Worm (Caenorhabditis elegans) whole organism, L1 larva: Measurements from ENCODE around the gene F21E9.2.

Source experiments
- C04F5.9 ChIP-seq: sonication (generic microtip); optimal IDR thresholded peaks from 2 replicates; lab custom pipeline; 2016; ENCODE audit warnings: missing genetic modification characterization, missing compliant biosample characterization
- F16B12.6 ChIP-seq: fragments of 150-350 bp; optimal IDR thresholded peaks from 2 replicates; lab custom pipeline; 2014; ENCODE audit warnings: missing biosample characterization, missing genetic modification characterization
- aha-1 ChIP-seq: fragments of 150-350 bp; optimal IDR thresholded peaks from 2 replicates; lab custom pipeline; 2014; ENCODE audit warnings: missing biosample characterization, missing genetic modification characterization
- aly-2 ChIP-seq: fragments of 150-350 bp; optimal IDR thresholded peaks from 2 replicates; lab custom pipeline; 2014; ENCODE audit warnings: missing biosample characterization, missing genetic modification characterization
- blmp-1 ChIP-seq: fragments of 150-350 bp; optimal IDR thresholded peaks from 2 replicates; lab custom pipeline; 2014; ENCODE audit warnings: missing biosample characterization, missing genetic modification characterization
- ceh-63 ChIP-seq: fragments of 200-800 bp; sonication (Bioruptor generic); optimal IDR thresholded peaks from 2 replicates; lab custom pipeline; 2018; ENCODE audit warnings: mild to moderate bottlenecking, missing genetic modification characterization, missing compliant biosample characterization
- ceh-82 ChIP-seq, 3 experiments: fragments of 150-350 bp in 1 of 3; sonication (generic microtip) in 2 of 3; optimal IDR thresholded peaks; 2 replicates each; lab custom pipeline; 2014 to 2017; ENCODE audit warnings: missing biosample characterization in 3 of 3, missing genetic modification characterization in 3 of 3
- ces-1 ChIP-seq: fragments of 150-350 bp; optimal IDR thresholded peaks from 2 replicates; lab custom pipeline; 2014; ENCODE audit warnings: missing biosample characterization, missing genetic modification reagents, missing genetic modification characterization
- dsc-1 ChIP-seq: sonication (generic microtip); optimal IDR thresholded peaks from 2 replicates; lab custom pipeline; 2016; ENCODE audit warnings: mild to moderate bottlenecking, missing genetic modification characterization, missing compliant biosample characterization
- efl-1 ChIP-seq, 4 experiments: fragments of 150-350 bp; optimal IDR thresholded peaks in 3 of 4; peaks in 1 of 4; 1 replicate in 1 of 4; 2 replicates in 3 of 4; lab custom pipeline; 2014; ENCODE audit warnings: missing biosample characterization in 2 of 4, missing genetic modification characterization in 2 of 4, missing genetic modification reagents in 2 of 4
- efl-3 ChIP-seq: fragments of 200-800 bp; sonication (Bioruptor generic); optimal IDR thresholded peaks from 2 replicates; lab custom pipeline; 2018; ENCODE audit warnings: mild to moderate bottlenecking, missing genetic modification characterization, missing compliant biosample characterization
- egl-27 ChIP-seq, 2 experiments: fragments of 150-350 bp in 1 of 2; sonication (generic microtip); optimal IDR thresholded peaks; 3 replicates each; lab custom pipeline; 2017 to 2018; ENCODE audit warnings: missing biosample characterization in 2 of 2, missing genetic modification characterization in 2 of 2, missing genetic modification reagents in 2 of 2
- elt-2 ChIP-seq: sonication (generic microtip); optimal IDR thresholded peaks from 2 replicates; lab custom pipeline; 2016; ENCODE audit warnings: missing genetic modification characterization, mild to moderate bottlenecking, inconsistent platforms, missing compliant biosample characterization, missing genetic modification reagents
- ets-5 ChIP-seq: fragments of 200-800 bp; sonication (Bioruptor generic); IDR thresholded peaks from 2 replicates; pipeline ENCODE4 v1.3.6; 2022; ENCODE audit warnings: missing genetic modification characterization, missing compliant biosample characterization
- fkh-10 ChIP-seq: sonication (generic microtip); optimal IDR thresholded peaks from 2 replicates; lab custom pipeline; 2017; ENCODE audit warnings: missing biosample characterization, missing genetic modification reagents, missing genetic modification characterization
- fkh-8 ChIP-seq: sonication (generic microtip); optimal IDR thresholded peaks from 2 replicates; lab custom pipeline; 2016; ENCODE audit warnings: mild to moderate bottlenecking, missing genetic modification characterization, missing compliant biosample characterization
- fos-1 ChIP-seq: fragments of 150-350 bp; optimal IDR thresholded peaks from 2 replicates; lab custom pipeline; 2014; ENCODE audit warnings: missing biosample characterization, missing genetic modification characterization
- grh-1 ChIP-seq: fragments of 200-800 bp; sonication (Bioruptor generic); IDR thresholded peaks from 2 replicates; pipeline ENCODE4 v1.3.6; 2022; ENCODE audit warnings: missing genetic modification reagents, missing genetic modification characterization, missing compliant biosample characterization
- hlh-17 ChIP-seq: fragments of 200-800 bp; sonication (Bioruptor generic); optimal IDR thresholded peaks from 2 replicates; lab custom pipeline; 2018; ENCODE audit warnings: missing genetic modification characterization, mild to moderate bottlenecking, missing compliant biosample characterization, moderate library complexity, borderline replicate concordance
- hlh-4 ChIP-seq: sonication (generic microtip); optimal IDR thresholded peaks from 2 replicates; lab custom pipeline; 2016; ENCODE audit warnings: mild to moderate bottlenecking, missing genetic modification characterization, missing compliant biosample characterization
- isw-1 ChIP-seq: fragments of 200-800 bp; sonication (Bioruptor generic); IDR thresholded peaks from 2 replicates; pipeline ENCODE4 v1.3.6; 2022; ENCODE audit warnings: missing genetic modification characterization, missing compliant biosample characterization
- lin-14 ChIP-seq: fragments of 200-800 bp; sonication (Bioruptor generic); optimal IDR thresholded peaks from 2 replicates; lab custom pipeline; 2018; ENCODE audit warnings: mild to moderate bottlenecking, missing genetic modification characterization, moderate library complexity, missing compliant biosample characterization
- lin-15B ChIP-seq: fragments of 150-350 bp; sonication (generic microtip); optimal IDR thresholded peaks from 3 replicates; lab custom pipeline; 2014; ENCODE audit warnings: missing biosample characterization, missing genetic modification characterization
- lir-3 ChIP-seq: sonication (generic microtip); optimal IDR thresholded peaks from 2 replicates; lab custom pipeline; 2016; ENCODE audit warnings: mild to moderate bottlenecking, missing genetic modification characterization, moderate library complexity, missing compliant biosample characterization; ENCODE audit not compliant: poor library complexity
- lsy-2 ChIP-seq, 2 experiments: fragments of 150-350 bp; optimal IDR thresholded peaks; 2 replicates each; lab custom pipeline; 2014; ENCODE audit warnings: missing biosample characterization in 2 of 2, missing genetic modification characterization in 2 of 2
- mef-2 ChIP-seq: fragments of 150-350 bp; optimal IDR thresholded peaks from 2 replicates; lab custom pipeline; 2014; ENCODE audit warnings: missing biosample characterization, missing genetic modification characterization
- mep-1 ChIP-seq: fragments of 150-350 bp; optimal IDR thresholded peaks from 2 replicates; lab custom pipeline; 2014; ENCODE audit warnings: missing biosample characterization, missing genetic modification characterization
- nhr-11 ChIP-seq: fragments of 150-350 bp; optimal IDR thresholded peaks from 2 replicates; lab custom pipeline; 2014; ENCODE audit warnings: missing biosample characterization, missing genetic modification characterization
- nhr-12 ChIP-seq: sonication (generic microtip); optimal IDR thresholded peaks from 2 replicates; lab custom pipeline; 2017; ENCODE audit warnings: missing biosample characterization, missing genetic modification characterization
- nhr-19 ChIP-seq: fragments of 200-800 bp; sonication (Bioruptor generic); conservative IDR thresholded peaks from 2 replicates; pipeline ENCODE4 v1.3.6; 2022; ENCODE audit warnings: missing genetic modification characterization, missing compliant biosample characterization
- nhr-20 ChIP-seq: sonication (generic microtip); optimal IDR thresholded peaks from 2 replicates; lab custom pipeline; 2016; ENCODE audit warnings: mild to moderate bottlenecking, missing genetic modification characterization, missing compliant biosample characterization
- nhr-28 ChIP-seq: fragments of 150-350 bp; optimal IDR thresholded peaks from 2 replicates; lab custom pipeline; 2014; ENCODE audit warnings: missing biosample characterization, missing genetic modification characterization
- nhr-71 ChIP-seq: sonication (generic microtip); optimal IDR thresholded peaks from 2 replicates; lab custom pipeline; 2016; ENCODE audit warnings: mild to moderate bottlenecking, missing genetic modification characterization, moderate library complexity, missing compliant biosample characterization
- nhr-84 ChIP-seq: sonication (generic microtip); optimal IDR thresholded peaks from 2 replicates; lab custom pipeline; 2017; ENCODE audit warnings: missing biosample characterization, missing genetic modification characterization
- nhr-90 ChIP-seq: sonication (generic microtip); optimal IDR thresholded peaks from 2 replicates; lab custom pipeline; 2016; ENCODE audit warnings: mild to moderate bottlenecking, missing genetic modification characterization, missing compliant biosample characterization; ENCODE audit not compliant: poor library complexity
- pax-3 ChIP-seq: fragments of 200-800 bp; sonication (Bioruptor generic); optimal IDR thresholded peaks from 2 replicates; lab custom pipeline; 2018; ENCODE audit warnings: mild to moderate bottlenecking, missing genetic modification characterization, moderate library complexity, missing compliant biosample characterization
- rnt-1 ChIP-seq: sonication (generic microtip); optimal IDR thresholded peaks from 2 replicates; lab custom pipeline; 2016; ENCODE audit warnings: mild to moderate bottlenecking, missing genetic modification characterization, moderate library complexity, missing compliant biosample characterization
- snpc-4 ChIP-seq: fragments of 150-350 bp; optimal IDR thresholded peaks from 2 replicates; lab custom pipeline; 2014; ENCODE audit warnings: missing biosample characterization, missing genetic modification characterization
- snu-23 ChIP-seq: sonication (generic microtip); optimal IDR thresholded peaks from 2 replicates; lab custom pipeline; 2016; ENCODE audit warnings: missing genetic modification characterization, missing compliant biosample characterization
- sox-4 ChIP-seq: sonication (generic microtip); optimal IDR thresholded peaks from 2 replicates; lab custom pipeline; 2016; ENCODE audit warnings: missing genetic modification characterization, missing compliant biosample characterization
- tbx-2 ChIP-seq: sonication (generic microtip); optimal IDR thresholded peaks from 2 replicates; lab custom pipeline; 2016; ENCODE audit warnings: missing genetic modification characterization, missing compliant biosample characterization
- tlp-1 ChIP-seq: fragments of 150-350 bp; optimal IDR thresholded peaks from 2 replicates; lab custom pipeline; 2014; ENCODE audit warnings: missing biosample characterization, missing genetic modification characterization
- unc-30 ChIP-seq: sonication (generic microtip); optimal IDR thresholded peaks from 2 replicates; lab custom pipeline; 2017; ENCODE audit warnings: missing biosample characterization, missing genetic modification characterization
- unc-62 ChIP-seq: fragments of 150-350 bp; optimal IDR thresholded peaks from 2 replicates; lab custom pipeline; 2014; ENCODE audit warnings: missing biosample characterization, missing genetic modification reagents, missing genetic modification characterization
- unc-98 ChIP-seq: fragments of 200-800 bp; sonication (Bioruptor generic); IDR thresholded peaks from 2 replicates; pipeline ENCODE4 v1.3.6; 2022; ENCODE audit warnings: missing genetic modification characterization, missing compliant biosample characterization
- vab-15 ChIP-seq: sonication (generic microtip); optimal IDR thresholded peaks from 2 replicates; lab custom pipeline; 2017; ENCODE audit warnings: missing genotype, mild to moderate bottlenecking, missing genetic modification characterization, missing compliant biosample characterization
- zag-1 ChIP-seq: fragments of 150-350 bp; optimal IDR thresholded peaks from 2 replicates; lab custom pipeline; 2014; ENCODE audit warnings: missing biosample characterization, missing genetic modification characterization
- zip-4 ChIP-seq: fragments of 200-800 bp; sonication (Bioruptor generic); optimal IDR thresholded peaks from 2 replicates; lab custom pipeline; 2018; ENCODE audit warnings: mild to moderate bottlenecking, missing genetic modification characterization, moderate library complexity, missing compliant biosample characterization
- ztf-11 ChIP-seq, 2 experiments: sonication (generic microtip); optimal IDR thresholded peaks; 2 replicates each; lab custom pipeline; 2016 to 2017; ENCODE audit warnings: missing genetic modification characterization in 2 of 2, missing biosample characterization in 1 of 2, missing compliant biosample characterization in 1 of 2
- ztf-4 ChIP-seq: fragments of 150-350 bp; optimal IDR thresholded peaks from 2 replicates; lab custom pipeline; 2014; ENCODE audit warnings: missing biosample characterization, missing genetic modification characterization

Gene F21E9.2

ce11 chrX:1329847-1330246, at the start of gene F21E9.2:
TSS of gene F21E9.2 (minus strand) at chrX:1329947.
- TF ChIP-seq sox-4 (tag; lab: Kevin White, UChicago): no peak
- no peak for TF ChIP-seq aha-1 (tag; lab: Kevin White, UChicago)
- TF ChIP-seq, all 84 proteins: peak for 0

DNA sequence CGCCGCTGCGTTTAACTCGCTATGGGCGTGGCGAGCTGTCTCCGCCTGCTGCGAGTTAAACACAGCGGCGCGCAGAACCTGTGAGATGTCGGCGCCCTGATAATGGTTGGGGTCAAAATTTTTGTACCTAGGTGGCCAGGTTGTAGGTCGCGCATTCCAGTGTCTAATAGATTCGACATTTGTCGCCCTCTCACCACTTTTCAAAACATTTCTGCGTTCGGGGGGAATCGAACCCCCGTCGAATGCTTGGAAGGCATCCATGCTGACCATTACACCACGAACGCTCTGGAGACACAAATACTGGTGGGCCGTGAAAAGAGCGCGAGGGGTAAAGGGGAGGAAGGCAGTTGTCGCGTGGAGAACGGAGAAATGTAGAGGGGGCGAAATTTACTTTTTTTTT, 49.6 kb upstream of the F21E9.2 start:
- TF ChIP-seq nhr-19 (GFP tag; lab: Robert Waterston, UW): peak; percentile 64
- TF ChIP-seq egl-27 (tag; optimal IDR thresholded peaks at IDR 0.05; lab: Kevin White, UChicago): no peak
- peak; percentile 49 for TF ChIP-seq lin-14
- TF ChIP-seq nhr-84: no peak
- TF ChIP-seq nhr-11 (tag; lab: Kevin White, UChicago): no peak
- TF ChIP-seq nhr-90 (tag; lab: Kevin White, UChicago): peak; percentile 69
- peak; percentile 34 for TF ChIP-seq nhr-20
- no peak for TF ChIP-seq tlp-1 (tag; lab: Kevin White, UChicago)
- no peak for TF ChIP-seq lir-3 (tag; lab: Kevin White, UChicago)
- peak; percentile 4 for TF ChIP-seq tbx-2 (tag; lab: Kevin White, UChicago)
- no peak for TF ChIP-seq ets-5 (GFP tag; lab: Robert Waterston, UW)
- peak; percentile 9 to 24 for TF ChIP-seq efl-1 (optimal IDR thresholded peaks at IDR 0.05; lab: Kevin White, UChicago)
- peak in 1 of 2 experiments; percentile 63 for TF ChIP-seq efl-1 (GFP tag; optimal IDR thresholded peaks at IDR 0.05 in 1 of 2; lab: Kevin White, UChicago)
- TF ChIP-seq hlh-4 (tag; lab: Kevin White, UChicago): no peak
- TF ChIP-seq unc-98 (GFP tag; lab: Robert Waterston, UW): no peak
- TF ChIP-seq F16B12.6 (tag; lab: Kevin White, UChicago): no peak
- TF ChIP-seq fkh-8 (tag; lab: Kevin White, UChicago): peak; percentile 60
- no peak for TF ChIP-seq mef-2 (tag; lab: Kevin White, UChicago)
- TF ChIP-seq nhr-28 (tag; lab: Kevin White, UChicago): no peak
- TF ChIP-seq efl-3 (GFP tag; lab: Kevin White, UChicago): no peak
- TF ChIP-seq vab-15 (tag; lab: Kevin White, UChicago): no peak
- TF ChIP-seq aha-1 (tag; lab: Kevin White, UChicago): no peak
- no peak for TF ChIP-seq lin-15B
- no peak for TF ChIP-seq isw-1 (GFP tag; lab: Robert Waterston, UW)
- peak; percentile 44 for TF ChIP-seq nhr-71 (tag; lab: Kevin White, UChicago)
- peak; percentile 36 for TF ChIP-seq fos-1 (tag; lab: Kevin White, UChicago)
- no peak for TF ChIP-seq unc-30 (tag; lab: Kevin White, UChicago)
- peak; percentile 69 for TF ChIP-seq snpc-4 (tag; lab: Kevin White, UChicago)
- no peak for TF ChIP-seq ztf-11 (tag; optimal IDR thresholded peaks at IDR 0.05; lab: Kevin White, UChicago)
- peak; percentile 42 for TF ChIP-seq mep-1 (tag; lab: Kevin White, UChicago)
- TF ChIP-seq grh-1 (GFP tag; lab: Robert Waterston, UW): peak; percentile 41
- TF ChIP-seq ztf-4 (tag; lab: Kevin White, UChicago): no peak
- TF ChIP-seq unc-62 (GFP tag; lab: Kevin White, UChicago): no peak
- TF ChIP-seq nhr-12 (tag; lab: Kevin White, UChicago): no peak
- TF ChIP-seq sox-4 (tag; lab: Kevin White, UChicago): no peak
- TF ChIP-seq hlh-17 (GFP tag; lab: Kevin White, UChicago): no peak
- TF ChIP-seq dsc-1 (tag; lab: Kevin White, UChicago): peak; percentile 67
- TF ChIP-seq zag-1 (tag; lab: Kevin White, UChicago): no peak
- TF ChIP-seq ceh-63 (GFP tag; lab: Kevin White, UChicago): no peak
- TF ChIP-seq ceh-82 (tag; optimal IDR thresholded peaks at IDR 0.05; lab: Kevin White, UChicago): peak; percentile 33 to 65 (median 58)
- TF ChIP-seq blmp-1: no peak
- TF ChIP-seq aly-2 (tag; lab: Kevin White, UChicago): no peak
- no peak for TF ChIP-seq zip-4 (GFP tag; lab: Kevin White, UChicago)
- no peak for TF ChIP-seq pax-3 (tag; lab: Kevin White, UChicago)
- TF ChIP-seq ces-1 (GFP tag; lab: Kevin White, UChicago): no peak
- peak; percentile 76 for TF ChIP-seq rnt-1
- TF ChIP-seq C04F5.9 (tag; lab: Kevin White, UChicago): no peak
- TF ChIP-seq snu-23 (GFP tag; lab: Kevin White, UChicago): peak; percentile 66
- TF ChIP-seq lsy-2 (tag; optimal IDR thresholded peaks at IDR 0.05; lab: Kevin White, UChicago): peak; percentile 32 to 39
- TF ChIP-seq elt-2 (tag; lab: Kevin White, UChicago): no peak
- peak; percentile 72 for TF ChIP-seq fkh-10
